Fruit fly (Drosophila melanogaster): ENCODE measurements around the gene fbp.

Gene fbp

DNA sequence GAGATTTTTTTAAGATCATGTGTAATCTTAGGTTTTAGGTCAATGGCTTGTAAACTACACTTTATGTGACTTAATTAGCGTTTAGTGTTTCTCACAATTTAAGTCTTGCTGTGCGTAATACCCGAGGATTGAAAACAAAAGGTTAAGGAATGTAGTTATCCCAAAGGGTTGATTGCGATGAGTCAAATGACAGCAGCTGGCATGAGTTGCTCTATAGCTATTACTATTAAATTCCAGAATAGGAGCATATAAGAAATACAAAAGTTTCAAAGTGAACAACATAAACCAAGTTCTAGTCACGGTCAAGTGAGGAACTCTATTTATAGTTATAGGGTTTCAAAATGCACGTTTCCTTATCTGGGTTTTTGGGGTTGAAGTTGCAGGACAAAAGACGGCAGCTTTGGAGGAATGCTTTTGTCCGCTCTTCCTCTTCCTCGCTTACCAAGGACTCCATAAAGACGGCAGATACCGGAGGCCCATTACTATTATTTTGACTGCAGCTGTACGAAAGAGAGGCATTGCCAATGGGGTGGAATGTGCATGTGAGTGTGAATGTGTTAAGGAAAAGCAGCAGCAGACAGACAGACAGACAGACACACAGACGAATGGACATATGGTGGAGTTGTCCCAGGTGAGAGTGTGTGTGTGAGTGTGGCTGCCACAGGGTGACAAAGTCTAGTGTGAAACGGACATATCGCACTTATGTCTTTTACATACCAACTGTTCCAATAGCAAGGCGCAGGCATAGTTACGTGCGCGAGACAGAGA, 26.8 kb upstream of the fbp start:
- TF ChIP-seq ttk (optimal IDR thresholded peaks at IDR 0.05) (no peak), h (optimal IDR thresholded peaks at IDR 0.05) (no peak)

DNA sequence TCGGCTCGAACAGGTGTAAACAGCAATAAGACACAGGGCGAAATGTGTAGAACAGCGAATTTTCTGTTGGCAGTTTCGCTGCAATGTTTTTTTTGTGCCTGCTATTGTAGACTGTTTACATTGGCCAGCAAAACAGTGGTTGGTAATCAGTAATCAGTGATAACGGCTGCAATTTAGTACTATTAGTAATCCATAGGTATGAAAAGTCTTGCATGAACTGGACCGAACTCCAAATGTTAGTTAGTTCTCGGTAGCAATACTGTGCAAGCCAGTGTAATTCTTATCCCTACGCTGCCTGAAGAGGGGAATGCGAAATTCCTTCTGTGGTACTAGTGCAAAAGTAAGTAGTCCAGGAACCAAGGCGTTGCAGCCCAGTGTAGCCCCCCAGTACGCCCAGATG, 24.8 kb upstream of the fbp start:
- no peak for TF ChIP-seq insv (optimal IDR thresholded peaks at IDR 0.05)
- no peak for TF ChIP-seq ttk (optimal IDR thresholded peaks at IDR 0.05)
- TF ChIP-seq Sin3A (optimal IDR thresholded peaks at IDR 0.05): no peak
- TF ChIP-seq h (optimal IDR thresholded peaks at IDR 0.05): no peak
- no peak for TF ChIP-seq psq (optimal IDR thresholded peaks at IDR 0.05)
- no peak for TF ChIP-seq Myc (optimal IDR thresholded peaks at IDR 0.05)

DNA sequence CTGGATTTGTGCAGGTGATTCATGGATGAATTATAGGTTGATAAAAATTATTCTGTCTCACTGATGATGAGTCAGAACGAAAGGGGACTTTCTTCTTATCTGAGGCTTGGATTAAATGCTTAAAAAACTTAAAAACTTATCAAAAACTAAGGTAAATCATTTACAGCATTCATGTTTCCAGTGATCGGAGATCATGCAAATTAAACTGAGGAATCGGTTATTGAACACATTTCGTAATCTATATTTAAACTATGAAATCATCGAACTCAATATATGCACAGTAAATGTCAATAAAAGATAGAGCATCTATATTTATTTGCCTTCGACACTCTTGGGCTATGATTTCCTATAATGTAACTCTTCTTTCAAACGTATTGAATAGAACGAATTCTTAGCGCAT, 24.0 kb upstream of the fbp start:
- no peak for TF ChIP-seq ttk (optimal IDR thresholded peaks at IDR 0.05)
- TF ChIP-seq Myc (optimal IDR thresholded peaks at IDR 0.05): no peak
- no peak for TF ChIP-seq Sin3A (optimal IDR thresholded peaks at IDR 0.05)
- TF ChIP-seq insv (optimal IDR thresholded peaks at IDR 0.05): no peak
- TF ChIP-seq h (optimal IDR thresholded peaks at IDR 0.05): no peak
- no peak for TF ChIP-seq psq (optimal IDR thresholded peaks at IDR 0.05)

DNA sequence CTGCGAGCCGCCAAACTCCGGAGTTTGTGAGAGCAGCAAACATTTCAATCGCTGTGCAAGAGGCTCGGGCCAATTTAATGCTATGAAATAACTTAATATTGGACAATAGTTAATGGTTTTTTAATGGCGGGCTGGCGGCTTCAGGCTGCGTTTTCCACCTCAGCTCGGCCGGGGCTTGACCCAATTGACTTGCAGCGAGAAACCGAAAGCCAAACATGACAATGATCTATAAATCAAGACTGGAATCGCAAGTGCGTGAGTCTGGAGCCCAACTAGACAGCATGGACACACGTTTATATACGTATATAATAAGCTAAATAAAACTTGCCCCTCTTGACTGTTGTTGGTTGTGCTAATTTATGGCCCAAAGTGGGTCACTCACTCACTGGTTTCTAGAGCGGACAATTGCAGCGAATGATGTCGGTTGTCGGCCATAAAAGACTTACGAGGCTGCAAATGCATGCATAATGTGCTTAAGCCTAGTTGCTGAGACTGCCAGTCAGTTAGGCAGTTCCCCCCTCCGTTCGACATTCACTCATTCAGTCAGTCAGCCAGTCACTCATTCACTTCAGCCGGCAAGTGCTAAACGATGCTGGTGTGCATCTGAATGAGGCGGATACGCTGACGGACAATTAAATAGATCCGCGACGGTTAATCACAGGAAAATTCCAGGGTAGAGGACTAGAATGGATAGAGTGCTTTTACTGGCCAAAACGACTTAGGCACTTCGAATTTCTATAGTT, 21.1 kb upstream of the fbp start:
- TF ChIP-seq Sin3A (optimal IDR thresholded peaks at IDR 0.05) (no peak), h (optimal IDR thresholded peaks at IDR 0.05) (no peak), insv (optimal IDR thresholded peaks at IDR 0.05) (no peak), ttk (optimal IDR thresholded peaks at IDR 0.05) (no peak), psq (optimal IDR thresholded peaks at IDR 0.05) (no peak)

DNA sequence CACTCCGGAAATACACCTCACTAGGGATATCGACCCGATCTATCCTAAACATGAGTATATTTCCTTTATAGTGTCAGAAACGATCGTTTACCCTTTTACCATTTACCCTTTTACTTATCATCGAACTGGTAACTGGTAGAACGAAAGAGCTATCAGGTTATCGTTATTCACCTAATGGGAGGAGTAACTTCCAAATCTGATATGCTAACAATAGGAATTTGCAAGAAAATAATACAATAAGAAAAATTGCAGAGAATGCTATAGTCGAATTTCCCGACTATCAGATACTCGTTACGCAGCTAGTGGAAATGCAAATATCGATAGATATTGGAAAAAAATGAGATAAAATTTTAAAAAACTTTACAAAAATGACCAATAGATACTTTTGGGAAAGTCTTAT, 10.3 kb upstream of the fbp start:
- TF ChIP-seq psq (optimal IDR thresholded peaks at IDR 0.05) (no peak), Sin3A (optimal IDR thresholded peaks at IDR 0.05) (no peak), Myc (optimal IDR thresholded peaks at IDR 0.05) (no peak), insv (optimal IDR thresholded peaks at IDR 0.05) (no peak), h (optimal IDR thresholded peaks at IDR 0.05) (no peak), ttk (optimal IDR thresholded peaks at IDR 0.05) (no peak)

DNA sequence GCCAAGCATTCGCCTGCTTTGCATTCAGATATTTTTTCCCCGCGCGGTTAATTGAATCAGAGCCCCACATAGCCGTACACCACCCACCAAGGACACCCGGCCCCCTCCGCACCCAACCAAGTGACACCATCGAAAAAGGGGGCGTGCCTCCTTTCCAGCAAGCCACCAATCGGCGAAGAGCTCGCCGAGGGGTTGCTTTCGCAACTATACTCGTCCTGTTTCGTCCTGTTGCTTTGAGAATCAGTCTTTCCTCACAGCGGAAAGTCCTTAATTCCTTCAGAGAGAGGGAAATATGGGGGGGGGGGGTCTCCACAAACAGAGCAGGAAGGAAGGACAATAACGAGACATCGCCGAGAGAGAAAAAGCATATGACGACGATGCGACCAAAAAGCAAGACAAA, 5.8 kb upstream of the fbp start:
- TF ChIP-seq Sin3A (optimal IDR thresholded peaks at IDR 0.05) (no peak), Myc (optimal IDR thresholded peaks at IDR 0.05) (no peak), ttk (optimal IDR thresholded peaks at IDR 0.05) (no peak), psq (optimal IDR thresholded peaks at IDR 0.05) (no peak), insv (optimal IDR thresholded peaks at IDR 0.05) (no peak), h (optimal IDR thresholded peaks at IDR 0.05) (no peak)

DNA sequence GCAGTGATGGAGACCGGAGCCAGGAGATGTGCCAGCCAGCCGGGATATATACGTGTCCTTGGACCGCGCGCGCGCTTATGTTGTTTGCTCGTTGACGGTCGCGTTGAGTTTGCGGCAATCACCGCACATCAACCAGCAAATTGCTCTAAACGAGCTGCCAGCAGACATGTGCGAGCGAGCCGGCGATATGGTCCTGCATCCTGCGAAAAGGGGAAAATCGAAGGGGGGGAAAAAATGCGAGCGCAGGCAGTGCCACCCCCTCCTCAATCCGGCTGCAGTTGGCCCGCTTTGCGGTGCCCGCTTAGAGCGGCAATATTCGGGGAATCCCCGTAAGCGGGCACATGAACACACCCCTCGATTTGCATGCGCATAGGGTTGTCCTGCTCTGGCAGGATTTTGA, 5.0 kb upstream of the fbp start, which contains the start of gene bsh:
Gene bsh, minus strand, starts transcription at position 101 of the 400 bp plus-strand sequence.
- TF ChIP-seq insv (optimal IDR thresholded peaks at IDR 0.05) (no peak), h (optimal IDR thresholded peaks at IDR 0.05) (no peak), Sin3A (optimal IDR thresholded peaks at IDR 0.05) (no peak), psq (optimal IDR thresholded peaks at IDR 0.05) (no peak), ttk (optimal IDR thresholded peaks at IDR 0.05) (no peak), Myc (optimal IDR thresholded peaks at IDR 0.05) (no peak)

DNA sequence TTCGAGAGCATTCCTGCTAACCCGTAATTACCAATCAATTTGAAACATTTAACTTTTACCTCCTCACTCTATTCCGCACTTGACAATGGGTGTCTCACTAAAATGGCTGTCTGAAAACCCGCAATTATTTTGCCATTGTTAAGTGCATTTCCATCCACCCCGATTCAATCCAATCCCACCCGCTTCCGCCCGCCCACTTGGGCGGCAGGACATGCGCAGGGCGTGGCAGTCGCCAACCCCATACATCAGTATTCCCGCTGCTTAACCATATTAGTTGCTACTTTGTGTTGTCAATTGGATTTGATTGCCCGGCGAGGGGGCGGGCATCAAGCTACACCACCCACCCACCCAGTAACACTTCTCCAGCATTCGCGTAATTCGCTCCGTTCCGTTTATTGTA, 1.5 kb upstream of the fbp start:
- TF ChIP-seq insv (optimal IDR thresholded peaks at IDR 0.05): no peak
- no peak for TF ChIP-seq Sin3A (optimal IDR thresholded peaks at IDR 0.05)
- TF ChIP-seq h (optimal IDR thresholded peaks at IDR 0.05): no peak
- no peak for TF ChIP-seq psq (optimal IDR thresholded peaks at IDR 0.05)
- no peak for TF ChIP-seq Myc (optimal IDR thresholded peaks at IDR 0.05)
- TF ChIP-seq ttk (optimal IDR thresholded peaks at IDR 0.05): no peak

DNA sequence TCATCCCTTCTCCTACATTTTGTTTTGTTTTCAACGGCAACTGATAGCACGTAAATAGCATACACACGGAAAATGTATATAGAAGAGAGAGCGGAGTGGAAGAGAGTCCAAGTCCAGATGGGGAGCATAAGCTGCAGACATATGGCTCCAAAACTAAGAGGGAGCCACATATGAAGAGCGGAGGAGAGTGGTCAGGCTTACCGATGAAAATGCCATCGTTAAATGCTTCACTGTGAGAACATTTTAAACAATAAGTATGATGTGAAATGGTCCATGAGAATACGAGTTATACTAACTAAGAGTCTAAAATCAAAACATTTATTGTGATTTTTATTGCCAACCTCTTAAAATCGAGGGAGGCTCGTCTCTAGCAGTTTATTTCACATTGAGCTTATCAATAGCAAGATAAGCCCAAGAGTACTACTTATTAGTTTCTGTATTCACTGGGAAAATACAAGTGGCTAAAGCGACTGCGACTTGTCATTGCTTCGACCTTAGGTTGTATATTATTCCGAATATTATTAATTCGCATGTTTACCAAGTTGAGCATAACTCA, 723 bp upstream of the fbp start:
- TF ChIP-seq insv (optimal IDR thresholded peaks at IDR 0.05) (no peak), ttk (optimal IDR thresholded peaks at IDR 0.05) (no peak), psq (optimal IDR thresholded peaks at IDR 0.05) (no peak)

DNA sequence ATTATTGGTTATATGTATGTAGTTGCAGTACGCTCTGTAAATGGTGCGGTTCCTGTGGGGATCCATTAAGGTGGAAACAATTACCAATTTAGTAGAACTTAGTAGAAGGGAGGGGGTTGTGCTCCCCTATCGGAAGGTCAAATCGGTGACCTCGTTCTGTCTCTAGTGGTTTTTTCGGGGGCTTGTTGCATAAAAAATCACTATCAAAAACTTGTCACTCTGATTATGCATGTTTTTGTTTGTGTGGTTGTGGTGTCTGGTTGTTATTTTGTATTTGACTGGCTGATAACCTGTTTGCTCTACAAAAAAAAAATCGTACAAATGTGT, 527 bp downstream of the fbp start:
- TF ChIP-seq psq (optimal IDR thresholded peaks at IDR 0.05) (no peak), insv (optimal IDR thresholded peaks at IDR 0.05) (no peak), Myc (optimal IDR thresholded peaks at IDR 0.05) (no peak), Sin3A (optimal IDR thresholded peaks at IDR 0.05) (no peak), ttk (optimal IDR thresholded peaks at IDR 0.05) (no peak), h (optimal IDR thresholded peaks at IDR 0.05) (no peak)

DNA sequence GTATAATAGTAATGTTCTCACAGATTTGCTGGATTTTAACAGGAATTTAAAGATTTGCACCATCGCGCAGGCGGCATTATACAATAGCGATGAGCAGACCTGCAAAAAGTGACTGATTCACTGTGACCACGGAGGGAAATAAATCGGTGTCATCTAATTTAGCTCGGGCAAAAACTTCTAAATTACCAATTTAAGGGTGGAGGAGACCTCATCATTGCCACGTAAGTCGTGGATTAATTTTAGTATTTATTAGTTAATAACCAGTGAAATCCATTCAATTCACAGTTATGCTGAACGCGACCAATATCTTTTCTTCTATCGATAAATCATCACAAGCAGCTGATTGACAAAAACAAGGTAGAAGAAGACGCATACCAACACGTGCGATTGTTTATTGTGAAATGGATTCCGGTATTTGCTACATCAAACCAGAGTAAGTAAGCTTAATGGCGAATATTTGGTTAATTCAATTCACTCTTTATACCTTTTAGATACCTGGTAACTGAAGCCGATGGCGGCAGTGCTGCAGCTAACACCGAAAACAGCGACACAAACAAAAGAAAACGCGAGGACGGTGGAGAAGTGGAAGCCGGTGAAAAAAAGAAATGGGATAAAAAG, 5.3 kb downstream of the fbp start, which contains the start of the genes CG10628 and Dus3:
Gene CG10628, minus strand, starts transcription at position 105 of the 618 bp plus-strand sequence.
Gene Dus3, plus strand, starts transcription at position 369 of the 618 bp plus-strand sequence.
- TF ChIP-seq ttk (optimal IDR thresholded peaks at IDR 0.05) (no peak), insv (optimal IDR thresholded peaks at IDR 0.05) (no peak), Sin3A (optimal IDR thresholded peaks at IDR 0.05) (no peak), psq (optimal IDR thresholded peaks at IDR 0.05) (no peak), h (optimal IDR thresholded peaks at IDR 0.05) (no peak), Myc (optimal IDR thresholded peaks at IDR 0.05) (no peak)

DNA sequence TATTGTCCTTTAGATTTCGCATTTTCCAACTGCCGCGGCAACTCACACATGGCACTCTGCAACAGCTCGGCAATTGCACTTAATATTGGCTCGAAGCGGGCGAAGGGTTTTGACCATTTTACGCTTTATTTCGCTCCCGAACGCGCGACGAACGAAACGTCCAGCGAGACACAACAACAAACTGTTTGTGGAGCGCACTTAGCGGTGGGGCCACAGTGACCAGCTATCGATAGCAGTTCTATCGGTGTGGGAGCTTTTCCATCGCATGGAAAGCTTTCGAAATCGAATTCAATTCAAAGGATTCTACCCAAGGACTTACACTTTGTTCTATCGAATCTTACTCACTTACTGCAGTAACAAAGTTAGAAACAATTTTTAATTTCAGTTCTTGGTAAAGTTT, 7.2 kb downstream of the fbp start, which contains the start of gene CG10631:
Gene CG10631, minus strand, starts transcription at position 189 of the 400 bp plus-strand sequence.
- TF ChIP-seq Sin3A (optimal IDR thresholded peaks at IDR 0.05) (no peak), Myc (optimal IDR thresholded peaks at IDR 0.05) (no peak)
